Worm (Caenorhabditis elegans) whole organism, young adult: ENCODE measurements around the gene rpap-3.

Source experiments
- C17E4.6 ChIP-seq: fragments of 200-800 bp; sonication (Bioruptor generic); IDR thresholded peaks from 2 replicates; pipeline ENCODE4 v1.3.6; 2022; ENCODE audit warnings: missing genetic modification reagents, missing genetic modification characterization, missing compliant biosample characterization
- attf-6 ChIP-seq: fragments of 200-800 bp; sonication (Bioruptor generic); IDR thresholded peaks from 2 replicates; pipeline ENCODE4 v1.3.6; 2022; ENCODE audit warnings: missing genetic modification reagents, missing genetic modification characterization, missing compliant biosample characterization
- ceh-91 ChIP-seq: fragments of 200-800 bp; sonication (Bioruptor generic); IDR thresholded peaks from 2 replicates; pipeline ENCODE4 v1.3.6; 2022; ENCODE audit warnings: missing genetic modification reagents, missing genetic modification characterization, missing compliant biosample characterization
- efl-1 ChIP-seq: fragments of 150-350 bp; optimal IDR thresholded peaks from 2 replicates; lab custom pipeline; 2014; ENCODE audit warnings: missing biosample characterization, missing genetic modification reagents, missing genetic modification characterization
- lin-35 ChIP-seq, 3 experiments: fragments of 150-350 bp in 2 of 3; sonication (generic microtip) in 1 of 3; optimal IDR thresholded peaks; 2 replicates each; lab custom pipeline; 2014 to 2018; ENCODE audit warnings: missing biosample characterization in 3 of 3, missing genetic modification characterization in 3 of 3, missing genetic modification reagents in 3 of 3
- madf-10 ChIP-seq: sonication (generic microtip); optimal IDR thresholded peaks from 2 replicates; lab custom pipeline; 2016; ENCODE audit warnings: mild to moderate bottlenecking, missing genetic modification characterization, missing compliant biosample characterization
- nhr-80 ChIP-seq: sonication (generic microtip); optimal IDR thresholded peaks from 2 replicates; lab custom pipeline; 2016; ENCODE audit warnings: missing genetic modification characterization, missing compliant biosample characterization
- pha-4 ChIP-seq: fragments of 150-350 bp; sonication (generic microtip); optimal IDR thresholded peaks from 2 replicates; lab custom pipeline; 2014; ENCODE audit warnings: missing biosample characterization, missing genetic modification reagents, missing genetic modification characterization
- rec-8 ChIP-seq, 2 experiments: sonication (generic microtip); optimal IDR thresholded peaks; 2 replicates each; lab custom pipeline; 2016; ENCODE audit warnings: mild to moderate bottlenecking in 2 of 2, missing genetic modification characterization in 2 of 2, missing genetic modification reagents in 2 of 2, missing genotype in 2 of 2, missing biosample characterization in 1 of 2, missing compliant biosample characterization in 1 of 2, moderate library complexity in 1 of 2
- somi-1 ChIP-seq: fragments of 200-800 bp; sonication (Bioruptor generic); optimal IDR thresholded peaks from 2 replicates; lab custom pipeline; 2018; ENCODE audit warnings: mild to moderate bottlenecking, missing genetic modification characterization, missing compliant biosample characterization

- TF ChIP-seq lin-35 (GFP tag; optimal IDR thresholded peaks at IDR 0.05; lab: Kevin White, UChicago) (no peak), rec-8 (tag; optimal IDR thresholded peaks at IDR 0.05; lab: Kevin White, UChicago) (no peak), ceh-91 (GFP tag; lab: Robert Waterston, UW) (no peak), attf-6 (GFP tag; lab: Robert Waterston, UW) (no peak), pha-4 (no peak), madf-10 (tag; lab: Kevin White, UChicago) (no peak), somi-1 (GFP tag; lab: Kevin White, UChicago) (no peak), C17E4.6 (no peak), efl-1 (no peak), nhr-80 (tag; lab: Kevin White, UChicago) (no peak)
Measured at ce11 chrIV:7754114-7754513, 24.7 kb downstream of the rpap-3 start.
